Fruit fly (Drosophila melanogaster): ENCODE results near the gene dgrn.

The dgrn gene

DNA sequence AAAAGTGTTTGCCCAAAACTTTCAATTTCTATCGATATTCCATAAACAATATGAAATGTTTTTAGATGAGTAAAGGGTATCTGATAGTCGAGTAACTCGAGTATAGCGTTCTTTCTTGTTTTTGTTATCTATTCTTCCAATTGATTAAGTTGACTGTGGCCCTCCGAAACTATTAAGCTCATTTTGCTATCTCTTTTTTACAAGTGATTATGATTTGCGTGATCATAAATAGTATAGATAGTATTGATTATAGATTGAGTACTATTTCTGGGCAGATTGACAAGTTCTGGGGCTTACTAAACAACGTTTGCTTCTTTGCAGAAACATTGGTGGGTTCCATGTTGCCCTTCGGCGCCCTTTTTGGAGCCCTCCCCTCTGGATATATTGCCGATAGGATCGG lies 12.1 kb downstream of the dgrn start:
- TF ChIP-seq CG33017 (tag; optimal IDR thresholded peaks at IDR 0.05) (no peak), cic (GFP tag; optimal IDR thresholded peaks at IDR 0.05) (peak; percentile 8)

DNA sequence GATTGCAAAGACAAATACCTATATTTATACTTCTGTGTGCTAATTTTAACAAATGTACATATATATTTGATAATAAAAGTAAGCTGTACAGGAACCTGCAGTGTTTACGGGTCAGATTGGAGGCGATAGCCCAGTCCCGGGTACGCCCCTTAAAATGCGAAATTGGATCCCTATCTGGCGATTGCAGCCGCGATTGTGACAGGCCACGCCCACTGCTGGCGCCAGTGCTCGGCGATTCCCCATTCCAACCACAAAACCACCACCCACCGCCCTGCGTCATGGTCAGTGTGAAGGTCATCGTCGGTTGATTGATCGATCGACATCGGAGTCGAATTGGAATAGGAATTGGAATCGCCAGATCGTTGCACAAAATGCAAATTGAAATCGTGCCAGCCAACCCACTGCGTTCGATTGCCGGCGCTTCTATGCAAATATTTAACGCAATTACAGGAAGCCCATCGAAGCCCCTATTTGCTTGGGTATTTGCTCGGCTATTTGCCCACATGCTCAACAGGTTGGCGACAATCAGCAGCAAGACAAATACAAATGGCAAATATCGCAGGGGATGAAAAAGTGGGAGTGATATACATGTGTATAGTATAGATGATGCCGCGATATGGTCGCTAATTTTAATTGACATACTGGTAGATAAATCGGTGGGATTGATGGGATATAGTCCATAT lies 14.4 kb downstream of the dgrn start:
- peak; percentile 36 for TF ChIP-seq pad (GFP tag; optimal IDR thresholded peaks at IDR 0.05)
- TF ChIP-seq Clk (GFP tag; optimal IDR thresholded peaks at IDR 0.05), result no peak
- peak; percentile 51 for TF ChIP-seq CG7101 (tag; optimal IDR thresholded peaks at IDR 0.05)
- peak; percentile 47 for TF ChIP-seq ovo (GFP tag; optimal IDR thresholded peaks at IDR 0.05)
- TF ChIP-seq kay (GFP tag; ENCODE audit: borderline replicate concordance), result peak; percentile 57
- TF ChIP-seq Hr96 (GFP tag; optimal IDR thresholded peaks at IDR 0.05), result peak; percentile 5
- TF ChIP-seq cnc (optimal IDR thresholded peaks at IDR 0.05), result no peak
- peak; percentile 22 for TF ChIP-seq CG12768 (GFP tag; optimal IDR thresholded peaks at IDR 0.05)
- peak; percentile 51 for TF ChIP-seq CG7045 (GFP tag; optimal IDR thresholded peaks at IDR 0.05)
- peak; percentile 40 for TF ChIP-seq toe (GFP tag; optimal IDR thresholded peaks at IDR 0.05)
- TF ChIP-seq Mnt (GFP tag; optimal IDR thresholded peaks at IDR 0.05), result peak; percentile 47
- TF ChIP-seq cic (GFP tag; optimal IDR thresholded peaks at IDR 0.05), result peak; percentile 71
- peak; percentile 27 for TF ChIP-seq CG11617 (GFP tag; optimal IDR thresholded peaks at IDR 0.05)
- no peak for TF ChIP-seq CG14711 (tag; optimal IDR thresholded peaks at IDR 0.05)
- peak; percentile 44 for TF ChIP-seq CG5204 (GFP tag; optimal IDR thresholded peaks at IDR 0.05)
- peak; percentile 63 for TF ChIP-seq Crg-1 (GFP tag; optimal IDR thresholded peaks at IDR 0.05)

DNA sequence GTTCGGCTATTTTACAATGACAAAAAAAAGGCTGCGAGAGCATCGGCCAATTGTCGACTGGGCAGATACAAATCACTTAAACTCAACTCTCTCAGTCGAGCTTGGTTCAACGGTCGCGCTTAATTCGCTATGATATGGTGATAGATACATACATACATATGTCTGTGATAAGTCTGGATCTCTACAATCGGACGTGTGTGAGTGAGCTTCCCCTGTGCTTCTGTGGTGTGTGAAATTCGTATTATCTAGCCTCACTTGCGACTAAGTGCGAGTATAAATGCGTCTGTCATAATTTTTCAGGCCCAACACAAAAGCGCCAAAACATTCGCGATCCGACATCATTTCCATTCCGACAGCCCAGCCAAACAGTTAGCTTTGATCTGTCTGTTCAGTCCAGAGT lies 16.5 kb downstream of the dgrn start, which contains the start of gene CG1213:
TSS of gene CG1213 (plus strand) at position 301 of the 400 bp plus-strand sequence.
- no peak for TF ChIP-seq CG1620 (GFP tag; optimal IDR thresholded peaks at IDR 0.05)
- TF ChIP-seq tj (GFP tag; optimal IDR thresholded peaks at IDR 0.05), result no peak
- TF ChIP-seq CG7045 (GFP tag; optimal IDR thresholded peaks at IDR 0.05), result no peak
- no peak for TF ChIP-seq Clk (GFP tag; optimal IDR thresholded peaks at IDR 0.05)
- TF ChIP-seq Mnt (GFP tag; optimal IDR thresholded peaks at IDR 0.05), result no peak
- TF ChIP-seq Hr96 (GFP tag; optimal IDR thresholded peaks at IDR 0.05), result no peak
- no peak for TF ChIP-seq cnc (optimal IDR thresholded peaks at IDR 0.05)
- TF ChIP-seq CG14711 (tag; optimal IDR thresholded peaks at IDR 0.05), result no peak
- TF ChIP-seq pad (GFP tag; optimal IDR thresholded peaks at IDR 0.05), result no peak
- TF ChIP-seq Crg-1 (GFP tag; optimal IDR thresholded peaks at IDR 0.05), result no peak

DNA sequence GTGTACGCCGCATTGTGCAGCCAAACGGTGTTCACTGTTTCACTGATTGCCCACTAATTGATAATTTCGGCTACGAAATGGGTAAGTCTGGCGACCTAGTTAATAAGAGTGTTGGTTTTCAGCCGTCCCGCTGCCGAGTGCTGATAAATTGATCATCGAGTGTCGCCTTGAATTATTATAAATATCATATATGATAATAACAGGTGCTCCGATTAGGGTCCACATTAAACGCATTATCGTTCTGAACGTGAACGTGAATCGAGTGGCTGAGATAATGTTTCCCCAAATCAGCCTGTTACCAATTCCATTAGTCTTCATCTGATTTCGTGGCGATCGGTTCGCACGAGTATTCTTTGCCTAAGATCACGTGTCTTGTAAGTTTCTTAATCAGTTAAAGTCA lies 16.9 kb downstream of the dgrn start:
- TF ChIP-seq CG33017 (tag; optimal IDR thresholded peaks at IDR 0.05) (no peak), pad (GFP tag; optimal IDR thresholded peaks at IDR 0.05) (no peak), tj (GFP tag; optimal IDR thresholded peaks at IDR 0.05) (no peak), Hr96 (GFP tag; optimal IDR thresholded peaks at IDR 0.05) (no peak), cic (GFP tag; optimal IDR thresholded peaks at IDR 0.05) (no peak), Clk (GFP tag; optimal IDR thresholded peaks at IDR 0.05) (no peak), kay (GFP tag; ENCODE audit: borderline replicate concordance) (no peak), CG11617 (GFP tag; optimal IDR thresholded peaks at IDR 0.05) (no peak), CG7101 (tag; optimal IDR thresholded peaks at IDR 0.05) (no peak), CG5204 (GFP tag; optimal IDR thresholded peaks at IDR 0.05) (no peak), CG1620 (GFP tag; optimal IDR thresholded peaks at IDR 0.05) (no peak), toe (GFP tag; optimal IDR thresholded peaks at IDR 0.05) (no peak), Crg-1 (GFP tag; optimal IDR thresholded peaks at IDR 0.05) (no peak), CG7045 (GFP tag; optimal IDR thresholded peaks at IDR 0.05) (no peak)

DNA sequence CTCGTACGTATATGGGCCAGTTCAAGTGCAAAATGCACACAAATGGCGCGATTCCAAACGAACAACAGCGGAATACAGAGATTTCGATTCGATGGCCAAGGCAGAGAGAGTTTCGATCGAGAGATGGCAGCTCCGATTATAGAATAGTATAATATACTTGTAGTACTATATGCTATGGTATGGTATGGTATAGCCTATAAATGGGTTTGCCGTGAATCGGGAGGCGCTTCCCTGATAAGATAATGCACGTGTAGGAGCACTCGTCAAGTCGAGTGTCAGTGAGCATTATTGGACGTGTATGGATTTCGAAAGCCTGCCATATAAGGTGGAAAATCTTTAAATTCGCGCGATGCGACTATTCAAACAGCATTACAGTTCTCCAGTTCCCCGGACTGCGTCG lies 19.1 kb downstream of the dgrn start:
- TF ChIP-seq cic (GFP tag; optimal IDR thresholded peaks at IDR 0.05) (peak; percentile 95), kay (GFP tag; ENCODE audit: borderline replicate concordance) (peak; percentile 50), Mnt (GFP tag; optimal IDR thresholded peaks at IDR 0.05) (peak; percentile 70), CG1620 (GFP tag; optimal IDR thresholded peaks at IDR 0.05) (no peak), CG12768 (GFP tag; optimal IDR thresholded peaks at IDR 0.05) (peak; percentile 43), bab1 (GFP tag; optimal IDR thresholded peaks at IDR 0.05) (no peak), tj (GFP tag; optimal IDR thresholded peaks at IDR 0.05) (no peak), cnc (optimal IDR thresholded peaks at IDR 0.05) (no peak), Crg-1 (GFP tag; optimal IDR thresholded peaks at IDR 0.05) (no peak)

DNA sequence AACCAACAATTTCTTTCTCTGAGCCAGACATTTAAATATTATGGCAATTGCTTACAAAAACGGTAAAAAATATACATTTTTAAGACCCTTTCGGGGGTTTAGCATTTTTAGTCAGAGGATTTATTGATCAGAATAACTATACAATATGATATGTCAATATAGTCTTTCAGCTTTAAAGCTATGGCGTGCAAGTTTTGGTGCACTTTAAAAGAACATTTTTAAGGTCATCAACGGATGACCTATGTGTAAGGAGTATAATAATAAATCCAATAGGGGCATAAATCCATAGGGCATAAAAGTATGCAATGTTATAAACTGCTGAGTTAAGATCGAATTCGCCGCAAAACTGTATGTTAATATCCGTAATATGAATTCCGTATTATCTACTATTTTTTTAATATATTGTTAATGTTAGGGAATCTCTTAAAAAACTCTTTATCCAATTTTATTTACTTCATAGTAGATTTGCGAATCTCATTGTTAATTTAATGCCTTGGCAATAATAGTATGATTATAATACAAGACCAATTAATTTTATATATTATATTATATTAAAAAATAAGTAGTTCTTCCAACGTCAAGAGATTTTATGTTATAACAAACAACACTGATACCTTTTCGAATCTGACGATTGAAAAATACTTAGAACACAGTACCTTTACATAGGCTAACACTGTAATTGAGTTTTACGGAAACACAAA lies 22.3 kb downstream of the dgrn start, which contains the start of gene CG14676:
TSS of gene CG14676 (plus strand) at position 651 of the 701 bp plus-strand sequence.
- TF ChIP-seq CG11617 (GFP tag; optimal IDR thresholded peaks at IDR 0.05) (no peak), cnc (optimal IDR thresholded peaks at IDR 0.05) (peak in 1 of 2 experiments; percentile 17), kay (GFP tag; ENCODE audit: borderline replicate concordance) (peak; percentile 73), cic (GFP tag; optimal IDR thresholded peaks at IDR 0.05) (no peak)

DNA sequence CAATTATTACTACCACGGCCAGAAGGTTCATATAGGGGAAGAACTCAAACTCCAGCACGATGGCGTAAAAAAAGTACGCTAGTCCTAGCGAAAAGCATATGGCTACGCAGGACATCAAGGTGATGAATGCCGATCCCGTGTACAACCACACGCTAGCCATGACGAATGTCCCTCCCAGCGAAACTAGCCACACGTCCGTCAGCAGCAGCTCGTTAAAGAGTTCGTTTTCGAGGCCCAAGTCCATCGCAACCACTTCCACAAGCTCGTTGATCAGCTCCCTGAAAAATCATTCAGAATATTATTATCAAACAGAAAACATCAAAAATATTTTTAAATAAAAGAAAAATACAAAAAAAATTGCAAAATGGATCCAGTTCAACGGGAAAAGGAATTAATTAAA lies 28.6 kb downstream of the dgrn start, which contains the start of gene CG34287:
TSS of gene CG34287 (plus strand) at position 301 of the 400 bp plus-strand sequence.
- TF ChIP-seq Clk (GFP tag; optimal IDR thresholded peaks at IDR 0.05) (no peak), tj (GFP tag; optimal IDR thresholded peaks at IDR 0.05) (no peak), CG14711 (tag; optimal IDR thresholded peaks at IDR 0.05) (no peak), Crg-1 (GFP tag; optimal IDR thresholded peaks at IDR 0.05) (no peak), CG33017 (tag; optimal IDR thresholded peaks at IDR 0.05) (no peak), CG7101 (tag; optimal IDR thresholded peaks at IDR 0.05) (no peak), CG12768 (GFP tag; optimal IDR thresholded peaks at IDR 0.05) (no peak)
